Fruit fly (Drosophila melanogaster): ENCODE measurements around the gene repo.

repo gene

dm6 chr3R:18220211-18220749 lies 15.7 kb upstream of the repo start, which contains the start of the genes CG7988 and CG7183 (continued):
- peak; percentile 98 for TF ChIP-seq CG10979 (tag; optimal IDR thresholded peaks at IDR 0.05)
- TF ChIP-seq unc-4 (GFP tag; IDR thresholded peaks at IDR 0.05; ENCODE audit: partially characterized antibody), result peak; percentile 20; the same call in 1 of the 2 replicates
- TF ChIP-seq C15 (GFP tag; IDR thresholded peaks at IDR 0.05), result peak; percentile 96
- peak; percentile 98 for TF ChIP-seq Rfx (GFP tag; IDR thresholded peaks at IDR 0.05)
- peak; percentile 100 for TF ChIP-seq row (GFP tag; IDR thresholded peaks at IDR 0.05)
- no peak for TF ChIP-seq odd (GFP tag; optimal IDR thresholded peaks at IDR 0.05)
- TF ChIP-seq seq (GFP tag; IDR thresholded peaks at IDR 0.05), result peak; percentile 96
- TF ChIP-seq CG7372 (GFP tag; IDR thresholded peaks at IDR 0.05), result peak; percentile 97
- peak; percentile 76 for TF ChIP-seq CG1792 (GFP tag; optimal IDR thresholded peaks at IDR 0.05)
- TF ChIP-seq gfzf (GFP tag; optimal IDR thresholded peaks at IDR 0.05), result peak; percentile 56
- peak; percentile 97 for TF ChIP-seq Bteb2 (GFP tag; optimal IDR thresholded peaks at IDR 0.05)
- TF ChIP-seq NFAT (GFP tag; IDR thresholded peaks at IDR 0.05), result peak; percentile 96
- peak; percentile 85 for TF ChIP-seq ERR (GFP tag; optimal IDR thresholded peaks at IDR 0.05)
- peak; percentile 89 for TF ChIP-seq eyg (GFP tag; optimal IDR thresholded peaks at IDR 0.05)
- TF ChIP-seq CG34422 (GFP tag; IDR thresholded peaks at IDR 0.05), result peak; percentile 99
- TF ChIP-seq pzg (GFP tag; optimal IDR thresholded peaks at IDR 0.05), result peak; percentile 41
- TF ChIP-seq CG12942 (GFP tag; optimal IDR thresholded peaks at IDR 0.05), result peak; percentile 97
- peak; percentile 97 for TF ChIP-seq Med (GFP tag)
- TF ChIP-seq lola (GFP tag; optimal IDR thresholded peaks at IDR 0.05), result peak in 1 of 3 experiments; percentile 99
- TF ChIP-seq Oaz (GFP tag; IDR thresholded peaks at IDR 0.05), result peak; percentile 95
- TF ChIP-seq CG1233 (GFP tag; optimal IDR thresholded peaks at IDR 0.05), result peak; percentile 96
- TF ChIP-seq Hmr (GFP tag; optimal IDR thresholded peaks at IDR 0.05), result peak; percentile 96
- TF ChIP-seq CG11085 (GFP tag; IDR thresholded peaks at IDR 0.05), result peak; percentile 97
- peak; percentile 97 for TF ChIP-seq Mrtf (GFP tag; IDR thresholded peaks at IDR 0.05)
- peak; percentile 97 for TF ChIP-seq CG9215 (GFP tag; IDR thresholded peaks at IDR 0.05)
- peak; percentile 94 for TF ChIP-seq CG16863 (GFP tag; optimal IDR thresholded peaks at IDR 0.05)
- TF ChIP-seq HLH54F (GFP tag; optimal IDR thresholded peaks at IDR 0.05), result peak; percentile 94
- peak; percentile 98 for TF ChIP-seq Oli (tag; optimal IDR thresholded peaks at IDR 0.05)
- TF ChIP-seq chm (GFP tag; IDR thresholded peaks at IDR 0.05), result peak; percentile 97
- peak; percentile 96 for TF ChIP-seq ken (GFP tag; IDR thresholded peaks at IDR 0.05)
- peak; percentile 95 for TF ChIP-seq CG10147 (GFP tag; optimal IDR thresholded peaks at IDR 0.05)
- peak; percentile 93 for TF ChIP-seq org-1 (GFP tag; optimal IDR thresholded peaks at IDR 0.05)
- no peak for TF ChIP-seq h (optimal IDR thresholded peaks at IDR 0.05)
- TF ChIP-seq vvl (GFP tag; IDR thresholded peaks at IDR 0.05), result peak; percentile 99
- TF ChIP-seq Dad (GFP tag; optimal IDR thresholded peaks at IDR 0.05), result peak; percentile 92
- peak; percentile 86 for TF ChIP-seq CG10431 (GFP tag; optimal IDR thresholded peaks at IDR 0.05)
- peak; percentile 87 for TF ChIP-seq CG6765 (GFP tag; optimal IDR thresholded peaks at IDR 0.05)
- peak; percentile 93 for TF ChIP-seq Elba2 (GFP tag; optimal IDR thresholded peaks at IDR 0.05)
- peak; percentile 92 for TF ChIP-seq Poxn (GFP tag; IDR thresholded peaks at IDR 0.05)
- TF ChIP-seq pfk (GFP tag; optimal IDR thresholded peaks at IDR 0.05), result no peak
- peak; percentile 95 for TF ChIP-seq Meics (GFP tag; optimal IDR thresholded peaks at IDR 0.05)

dm6 chr3R:18223434-18223833 lies 12.6 kb upstream of the repo start, which contains the start of the genes mTerf5 and Non3:
Gene mTerf5 (minus strand): TSS chr3R:18223682.
Gene Non3 (plus strand): TSS chr3R:18223722.
- TF ChIP-seq CG34224 (GFP tag; IDR thresholded peaks at IDR 0.05; ENCODE audit: partially characterized antibody), result peak; percentile 90
- no peak for TF ChIP-seq CG3838 (GFP tag; optimal IDR thresholded peaks at IDR 0.05)
- TF ChIP-seq CG10654 (GFP tag; optimal IDR thresholded peaks at IDR 0.05), result peak; percentile 56
- no peak for TF ChIP-seq CG15011 (GFP tag; optimal IDR thresholded peaks at IDR 0.05)
- no peak for TF ChIP-seq sim (GFP tag; IDR thresholded peaks at IDR 0.05)
- no peak for TF ChIP-seq NC2α (GFP tag; optimal IDR thresholded peaks at IDR 0.05)
- TF ChIP-seq inv (GFP tag; IDR thresholded peaks at IDR 0.05; ENCODE audit: partially characterized antibody), result peak; percentile 85
- TF ChIP-seq zen (tag; optimal IDR thresholded peaks at IDR 0.05), result peak; percentile 67
- no peak for TF ChIP-seq Hr78 (GFP tag; optimal IDR thresholded peaks at IDR 0.05)
- TF ChIP-seq CG10565 (GFP tag; optimal IDR thresholded peaks at IDR 0.05), result no peak
- peak; percentile 73 for TF ChIP-seq Hr3 (GFP tag; optimal IDR thresholded peaks at IDR 0.05)
- no peak for TF ChIP-seq abd-A (tag; optimal IDR thresholded peaks at IDR 0.05)
- TF ChIP-seq CoRest (tag; optimal IDR thresholded peaks at IDR 0.05), result peak; percentile 69
